Fruit fly (Drosophila melanogaster): ENCODE results near the gene CG6999.

- TF ChIP-seq kay (GFP tag; ENCODE audit: borderline replicate concordance) (no peak), Crg-1 (GFP tag; optimal IDR thresholded peaks at IDR 0.05) (no peak), CG11617 (GFP tag; optimal IDR thresholded peaks at IDR 0.05) (no peak), CG1620 (GFP tag; optimal IDR thresholded peaks at IDR 0.05) (no peak), ovo (GFP tag; optimal IDR thresholded peaks at IDR 0.05) (peak; percentile 72), CG14711 (tag; optimal IDR thresholded peaks at IDR 0.05) (no peak), toe (GFP tag; optimal IDR thresholded peaks at IDR 0.05) (no peak), Hr96 (GFP tag; optimal IDR thresholded peaks at IDR 0.05) (no peak), CG5204 (GFP tag; optimal IDR thresholded peaks at IDR 0.05) (no peak), cnc (optimal IDR thresholded peaks at IDR 0.05) (no peak), bab1 (GFP tag; optimal IDR thresholded peaks at IDR 0.05) (no peak)
Observed at dm6 chrX:9110155-9110909, 22.2 kb downstream of the CG6999 start.
